Worm (Caenorhabditis elegans) whole organism, young adult: ENCODE data around the gene srv-15.
A peak's percentile ranks its signal among the peaks of the same experiment; 100 is the strongest.

Experiments
- C06A6.2 ChIP-seq: fragments of 200-800 bp; sonication (Bioruptor generic); conservative IDR thresholded peaks from 2 replicates; pipeline ENCODE4 v1.3.6; 2022; ENCODE audit warnings: missing genetic modification characterization, missing compliant biosample characterization
- C17E4.6 ChIP-seq: fragments of 200-800 bp; sonication (Bioruptor generic); IDR thresholded peaks from 2 replicates; pipeline ENCODE4 v1.3.6; 2022; ENCODE audit warnings: missing genetic modification reagents, missing genetic modification characterization, missing compliant biosample characterization
- D2030.7 ChIP-seq: fragments of 200-800 bp; sonication (Bioruptor generic); IDR thresholded peaks from 2 replicates; pipeline ENCODE4 v1.3.6; 2022; ENCODE audit warnings: missing genetic modification reagents, missing genetic modification characterization, missing compliant biosample characterization
- F57C9.4 ChIP-seq: sonication (generic microtip); optimal IDR thresholded peaks from 2 replicates; lab custom pipeline; 2017; ENCODE audit warnings: mild to moderate bottlenecking, missing genetic modification characterization, missing compliant biosample characterization
- T26A5.8 ChIP-seq: sonication (generic microtip); optimal IDR thresholded peaks from 2 replicates; lab custom pipeline; 2016; ENCODE audit warnings: missing genetic modification characterization, missing compliant biosample characterization
- Y53F4B.3 ChIP-seq: fragments of 200-800 bp; sonication (Bioruptor generic); IDR thresholded peaks from 2 replicates; pipeline ENCODE4 v1.3.6; 2022; ENCODE audit warnings: missing genetic modification reagents, missing genetic modification characterization, missing compliant biosample characterization
- akir-1 ChIP-seq: fragments of 200-800 bp; sonication (Bioruptor generic); optimal IDR thresholded peaks from 2 replicates; lab custom pipeline; 2018; ENCODE audit warnings: mild to moderate bottlenecking, missing genetic modification characterization, moderate library complexity, missing compliant biosample characterization
- ceh-27 ChIP-seq: fragments of 200-800 bp; sonication (Bioruptor generic); optimal IDR thresholded peaks from 2 replicates; lab custom pipeline; 2018; ENCODE audit warnings: mild to moderate bottlenecking, missing genetic modification characterization, moderate library complexity, missing compliant biosample characterization
- ceh-40 ChIP-seq: fragments of 200-800 bp; sonication (Bioruptor generic); IDR thresholded peaks from 2 replicates; pipeline ENCODE4 v1.3.6; 2022; ENCODE audit warnings: missing genetic modification characterization, missing compliant biosample characterization
- ceh-58 ChIP-seq: fragments of 200-800 bp; sonication (Bioruptor generic); IDR thresholded peaks from 2 replicates; pipeline ENCODE4 v1.3.6; 2022; ENCODE audit warnings: missing genetic modification characterization, missing compliant biosample characterization
- ceh-79 ChIP-seq: sonication (generic microtip); optimal IDR thresholded peaks from 2 replicates; lab custom pipeline; 2017; ENCODE audit warnings: mild to moderate bottlenecking, missing genetic modification characterization, missing compliant biosample characterization
- dpff-1 ChIP-seq: sonication (generic microtip); optimal IDR thresholded peaks from 2 replicates; lab custom pipeline; 2017; ENCODE audit warnings: mild to moderate bottlenecking, missing genetic modification characterization, missing compliant biosample characterization
- dpl-1 ChIP-seq: fragments of 150-350 bp; optimal IDR thresholded peaks from 2 replicates; lab custom pipeline; 2014; ENCODE audit warnings: missing biosample characterization, missing genetic modification reagents, missing genetic modification characterization
- egl-44 ChIP-seq: fragments of 200-800 bp; sonication (Bioruptor generic); IDR thresholded peaks from 2 replicates; pipeline ENCODE4 v1.3.6; 2022; ENCODE audit warnings: missing genetic modification reagents, missing genetic modification characterization, missing compliant biosample characterization
- egrh-3 ChIP-seq: fragments of 200-800 bp; sonication (Bioruptor generic); IDR thresholded peaks from 2 replicates; pipeline ENCODE4 v1.3.6; 2022; ENCODE audit warnings: missing genetic modification reagents, missing genetic modification characterization, missing compliant biosample characterization
- ets-4 ChIP-seq: fragments of 200-800 bp; sonication (Bioruptor generic); optimal IDR thresholded peaks from 2 replicates; lab custom pipeline; 2018; ENCODE audit warnings: mild to moderate bottlenecking, missing genetic modification characterization, missing compliant biosample characterization
- hmg-1.2 ChIP-seq: fragments of 200-800 bp; sonication (Bioruptor generic); IDR thresholded peaks from 2 replicates; pipeline ENCODE4 v1.3.6; 2022; ENCODE audit warnings: missing genetic modification reagents, missing genetic modification characterization, missing compliant biosample characterization
- let-526 ChIP-seq: fragments of 200-800 bp; sonication (Bioruptor generic); IDR thresholded peaks from 2 replicates; pipeline ENCODE4 v1.3.6; 2022; ENCODE audit warnings: missing genetic modification reagents, missing genetic modification characterization, missing compliant biosample characterization
- lin-26 ChIP-seq: fragments of 200-800 bp; sonication (Bioruptor generic); IDR thresholded peaks from 2 replicates; pipeline ENCODE4 v1.3.6; 2022; ENCODE audit warnings: missing genetic modification reagents, missing genetic modification characterization, missing compliant biosample characterization
- lin-40 ChIP-seq: sonication (generic microtip); optimal IDR thresholded peaks from 2 replicates; lab custom pipeline; 2016; ENCODE audit warnings: missing genetic modification characterization, mild to moderate bottlenecking, missing compliant biosample characterization, missing genotype, missing genetic modification reagents
- madf-10 ChIP-seq: sonication (generic microtip); optimal IDR thresholded peaks from 2 replicates; lab custom pipeline; 2016; ENCODE audit warnings: mild to moderate bottlenecking, missing genetic modification characterization, missing compliant biosample characterization
- madf-3 ChIP-seq: fragments of 200-800 bp; sonication (Bioruptor generic); IDR thresholded peaks from 2 replicates; pipeline ENCODE4 v1.3.6; 2022; ENCODE audit warnings: missing genetic modification reagents, missing genetic modification characterization, missing compliant biosample characterization
- mel-28 ChIP-seq: sonication (generic microtip); optimal IDR thresholded peaks from 2 replicates; lab custom pipeline; 2016; ENCODE audit warnings: borderline replicate concordance, mild to moderate bottlenecking, missing genetic modification characterization, missing compliant biosample characterization
- nfya-2 ChIP-seq: fragments of 200-800 bp; sonication (Bioruptor generic); IDR thresholded peaks from 2 replicates; pipeline ENCODE4 v1.3.6; 2022; ENCODE audit warnings: missing genetic modification reagents, missing genetic modification characterization, missing compliant biosample characterization
- nhr-120 ChIP-seq: fragments of 200-800 bp; sonication (Bioruptor generic); IDR thresholded peaks from 2 replicates; pipeline ENCODE4 v1.3.6; 2022; ENCODE audit warnings: missing genetic modification characterization, missing compliant biosample characterization
- pbrm-1 ChIP-seq: fragments of 200-800 bp; sonication (Bioruptor generic); IDR thresholded peaks from 2 replicates; pipeline ENCODE4 v1.3.6; 2022; ENCODE audit warnings: missing genetic modification reagents, missing genetic modification characterization, missing compliant biosample characterization
- repo-1 ChIP-seq: sonication (generic microtip); optimal IDR thresholded peaks from 2 replicates; lab custom pipeline; 2017; ENCODE audit warnings: mild to moderate bottlenecking, missing genetic modification characterization, missing compliant biosample characterization
- sea-2 ChIP-seq: fragments of 200-800 bp; sonication (Bioruptor generic); IDR thresholded peaks from 2 replicates; pipeline ENCODE4 v1.3.6; 2022; ENCODE audit warnings: missing genetic modification characterization, missing compliant biosample characterization
- snpc-4 ChIP-seq, 5 experiments: fragments of 150-350 bp in 1 of 5; sonication (generic microtip) in 4 of 5; optimal IDR thresholded peaks; 2 replicates each; lab custom pipeline; 2014 to 2018; ENCODE audit warnings: missing genetic modification characterization in 5 of 5, missing biosample characterization in 3 of 5, antibody characterized with exemption in 2 of 5, mild to moderate bottlenecking in 2 of 5, missing compliant biosample characterization in 2 of 5, missing genotype in 2 of 5, moderate library complexity in 2 of 5, missing genetic modification reagents in 1 of 5
- somi-1 ChIP-seq: fragments of 200-800 bp; sonication (Bioruptor generic); optimal IDR thresholded peaks from 2 replicates; lab custom pipeline; 2018; ENCODE audit warnings: mild to moderate bottlenecking, missing genetic modification characterization, missing compliant biosample characterization
- tbp1 ChIP-seq: fragments of 200-800 bp; sonication (Bioruptor generic); optimal IDR thresholded peaks from 2 replicates; lab custom pipeline; 2018; ENCODE audit warnings: mild to moderate bottlenecking, missing genetic modification characterization, missing compliant biosample characterization
- tbx-9 ChIP-seq: sonication (generic microtip); optimal IDR thresholded peaks from 2 replicates; lab custom pipeline; 2016; ENCODE audit warnings: borderline replicate concordance, missing genetic modification characterization, inconsistent platforms, missing compliant biosample characterization
- zim-3 ChIP-seq: sonication (generic microtip); optimal IDR thresholded peaks from 2 replicates; lab custom pipeline; 2017; ENCODE audit warnings: mild to moderate bottlenecking, missing genetic modification characterization, moderate library complexity, missing compliant biosample characterization

srv-15 gene

DNA sequence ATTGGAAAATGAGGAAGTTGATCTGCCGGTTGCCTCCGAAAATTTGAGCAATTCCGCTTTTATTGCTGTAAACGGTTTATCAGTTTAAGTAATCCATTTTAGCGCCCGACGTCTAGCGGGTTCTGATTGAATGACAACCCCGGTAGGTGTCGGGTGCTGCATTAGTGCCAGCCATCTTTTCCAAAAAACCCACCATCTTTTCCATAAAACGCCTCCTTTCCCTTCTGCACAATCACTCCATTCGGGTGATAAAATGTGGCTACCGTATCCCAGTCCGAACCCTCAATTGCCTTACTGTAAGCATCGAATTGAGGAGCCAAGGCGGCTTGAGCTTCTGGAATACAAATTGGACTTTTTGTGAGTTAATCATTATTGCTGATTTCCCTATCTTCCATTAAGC is 6.2 kb upstream of the srv-15 start:
- TF ChIP-seq akir-1 (GFP tag; lab: Kevin White, UChicago): no peak
- TF ChIP-seq sea-2 (GFP tag; lab: Robert Waterston, UW): no peak
- no peak for TF ChIP-seq snpc-4 (GFP tag; optimal IDR thresholded peaks at IDR 0.05; lab: Kevin White, UChicago)
- TF ChIP-seq snpc-4 (tag; optimal IDR thresholded peaks at IDR 0.05; lab: Kevin White, UChicago): peak; percentile 9 to 66 (median 48)
- TF ChIP-seq C06A6.2 (GFP tag; lab: Robert Waterston, UW): no peak
- peak; percentile 83 for TF ChIP-seq zim-3 (tag; lab: Kevin White, UChicago)
- TF ChIP-seq dpff-1 (tag; lab: Kevin White, UChicago): peak; percentile 39
- peak; percentile 20 for TF ChIP-seq tbp1 (GFP tag; lab: Kevin White, UChicago)
- no peak for TF ChIP-seq nhr-120 (GFP tag; lab: Robert Waterston, UW)
- TF ChIP-seq mel-28 (tag; lab: Kevin White, UChicago): peak; percentile 10
- 0 out of 2 replicates have a peak, but pooled peaks have one; percentile 34 for TF ChIP-seq ceh-40 (GFP tag; lab: Robert Waterston, UW)
- peak; percentile 9 for TF ChIP-seq ceh-79 (tag; lab: Kevin White, UChicago)
- no peak for TF ChIP-seq egrh-3 (GFP tag; lab: Robert Waterston, UW)
- TF ChIP-seq lin-26 (GFP tag; lab: Robert Waterston, UW): 0 out of 2 replicates have a peak, but pooled peaks have one; percentile 17
- TF ChIP-seq let-526 (GFP tag; lab: Robert Waterston, UW): no peak
- TF ChIP-seq F57C9.4 (tag; lab: Kevin White, UChicago): peak; percentile 19
- peak; percentile 56 for TF ChIP-seq T26A5.8 (tag; lab: Kevin White, UChicago)
- no peak for TF ChIP-seq ets-4 (GFP tag; lab: Kevin White, UChicago)
- TF ChIP-seq somi-1 (GFP tag; lab: Kevin White, UChicago): no peak
- TF ChIP-seq pbrm-1 (GFP tag; lab: Robert Waterston, UW): 0 out of 2 replicates have a peak, but pooled peaks have one; percentile 46
- TF ChIP-seq nfya-2 (GFP tag; lab: Robert Waterston, UW): peak; percentile 6; the same call in 1 of the 2 replicates
- TF ChIP-seq ceh-58 (GFP tag; lab: Robert Waterston, UW): no peak
- TF ChIP-seq madf-3 (GFP tag; lab: Robert Waterston, UW): peak; percentile 67; the same call in 1 of the 2 replicates
- TF ChIP-seq egl-44 (GFP tag; lab: Robert Waterston, UW): no peak

DNA sequence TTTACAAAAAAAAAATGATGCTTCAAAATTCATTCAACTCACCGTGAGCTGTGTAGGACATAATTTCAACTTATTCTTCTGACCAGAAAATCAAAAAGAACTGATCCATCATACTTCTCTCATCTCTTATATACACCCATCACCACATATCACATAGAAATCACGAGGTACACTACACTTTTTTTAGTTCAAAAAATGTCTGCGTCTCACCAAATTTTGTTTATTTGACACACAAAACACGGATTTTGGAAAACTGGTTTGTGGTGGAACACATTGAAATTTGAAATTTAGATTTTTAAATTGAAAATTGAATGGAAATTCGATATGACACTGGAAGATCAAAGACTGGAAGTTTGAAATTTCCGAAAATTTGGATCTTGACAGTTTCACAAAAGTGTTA is 5.3 kb upstream of the srv-15 start, which contains the start of gene Y105C5B.5:
Gene Y105C5B.5, minus strand, starts transcription at position 103 of the 400 bp plus-strand sequence.
- TF ChIP-seq snpc-4 (GFP tag; optimal IDR thresholded peaks at IDR 0.05; lab: Kevin White, UChicago) (no peak), snpc-4 (tag; optimal IDR thresholded peaks at IDR 0.05; lab: Kevin White, UChicago) (peak in 2 of 4 experiments; percentile 1 to 2), ceh-27 (GFP tag; lab: Kevin White, UChicago) (no peak), lin-40 (tag; lab: Kevin White, UChicago) (peak; percentile 46), tbp1 (GFP tag; lab: Kevin White, UChicago) (peak; percentile 12)

DNA sequence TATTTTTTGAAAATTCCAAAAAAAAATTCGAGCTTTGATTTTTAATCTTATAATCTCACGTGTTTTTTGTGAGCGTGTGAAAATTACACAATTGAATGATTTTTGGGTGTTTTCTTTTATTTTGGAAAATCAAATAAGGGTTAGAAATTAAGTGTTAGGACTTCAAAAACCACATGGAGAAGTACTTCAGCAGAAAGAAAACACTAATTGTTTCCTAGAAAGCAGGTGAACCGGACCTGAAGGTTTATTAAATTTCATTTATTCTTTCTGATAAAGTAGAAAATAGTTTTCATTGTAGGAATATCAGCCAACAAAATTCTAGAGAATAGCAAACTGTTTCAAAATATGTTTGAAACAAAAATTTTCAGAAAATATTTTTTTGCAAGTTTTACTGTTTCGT is 1.9 kb downstream of the srv-15 start:
- no peak for TF ChIP-seq tbx-9 (tag; lab: Kevin White, UChicago)
- no peak for TF ChIP-seq repo-1
- no peak for TF ChIP-seq hmg-1.2
- no peak for TF ChIP-seq madf-10 (tag; lab: Kevin White, UChicago)
- no peak for TF ChIP-seq C17E4.6 (GFP tag; lab: Robert Waterston, UW)
- no peak for TF ChIP-seq dpff-1 (tag; lab: Kevin White, UChicago)
- no peak for TF ChIP-seq dpl-1 (GFP tag; lab: Kevin White, UChicago)
- no peak for TF ChIP-seq D2030.7
- no peak for TF ChIP-seq Y53F4B.3 (GFP tag; lab: Robert Waterston, UW)
- no peak for TF ChIP-seq C06A6.2 (GFP tag; lab: Robert Waterston, UW)
